Fruit fly (Drosophila melanogaster) whole organism, embryonic: ENCODE measurements around the gene L2HGDH.

ENCODE experiments used
- CG11504 ChIP-seq: fragments of 200-800 bp; sonication (Bioruptor generic); optimal IDR thresholded peaks from 3 replicates; lab custom pipeline; 2019; ENCODE audit warnings: missing biosample characterization, mild to moderate bottlenecking, missing genetic modification characterization, moderate library complexity
- CG17612 ChIP-seq: fragments of 200-800 bp; sonication (Bioruptor generic); IDR thresholded peaks from 2 replicates; pipeline ENCODE4 v1.3.6; 2022; ENCODE audit warnings: missing biosample characterization, missing genetic modification characterization
- CG8359 ChIP-seq: fragments of 200-800 bp; sonication (Bioruptor generic); optimal IDR thresholded peaks from 2 replicates; lab custom pipeline; 2017; ENCODE audit warnings: missing biosample characterization, mild to moderate bottlenecking, missing genetic modification characterization, borderline replicate concordance
- crc ChIP-seq: fragments of 200-800 bp; sonication (Bioruptor generic); optimal IDR thresholded peaks from 2 replicates; lab custom pipeline; 2016; ENCODE audit warnings: missing biosample characterization, missing genetic modification characterization
- nau ChIP-seq: fragments of 200-800 bp; sonication (Bioruptor generic); optimal IDR thresholded peaks from 3 replicates; lab custom pipeline; 2017; ENCODE audit warnings: missing biosample characterization, mild to moderate bottlenecking, missing genetic modification characterization, missing genetic modification reagents

dm6 chr2L:18925387-18925786 lies 48.9 kb downstream of the L2HGDH start:
- TF ChIP-seq crc (GFP tag; lab: Kevin White, UChicago), result no peak
- no peak for TF ChIP-seq nau (GFP tag; lab: Kevin White, UChicago)
- TF ChIP-seq CG17612 (GFP tag; lab: Robert Waterston, UW), result no peak
- no peak for TF ChIP-seq CG11504 (tag; lab: Kevin White, UChicago)
- TF ChIP-seq CG8359 (GFP tag; lab: Kevin White, UChicago), result no peak
